Worm (Caenorhabditis elegans) whole organism, young adult: ENCODE measurements around the gene pigk-1.

Source experiments
- C17E4.6 ChIP-seq: fragments of 200-800 bp; sonication (Bioruptor generic); IDR thresholded peaks from 2 replicates; pipeline ENCODE4 v1.3.6; 2022; ENCODE audit warnings: missing genetic modification reagents, missing genetic modification characterization, missing compliant biosample characterization
- T26A5.8 ChIP-seq: sonication (generic microtip); optimal IDR thresholded peaks from 2 replicates; lab custom pipeline; 2016; ENCODE audit warnings: missing genetic modification characterization, missing compliant biosample characterization
- ama-1 ChIP-seq, 3 experiments: fragments of 150-350 bp in 1 of 3; sonication (generic microtip) in 2 of 3; optimal IDR thresholded peaks; 2 replicates each; lab custom pipeline; 2014 to 2018; ENCODE audit warnings: missing biosample characterization in 2 of 3, missing genetic modification characterization in 2 of 3, missing genetic modification reagents in 2 of 3
- atf-7 ChIP-seq: sonication (generic microtip); optimal IDR thresholded peaks from 2 replicates; lab custom pipeline; 2017; ENCODE audit warnings: mild to moderate bottlenecking, missing genetic modification characterization, missing compliant biosample characterization
- attf-5 ChIP-seq: fragments of 200-800 bp; sonication (Bioruptor generic); optimal IDR thresholded peaks from 2 replicates; lab custom pipeline; 2018; ENCODE audit warnings: mild to moderate bottlenecking, missing genetic modification characterization, missing compliant biosample characterization
- attf-6 ChIP-seq: fragments of 200-800 bp; sonication (Bioruptor generic); IDR thresholded peaks from 2 replicates; pipeline ENCODE4 v1.3.6; 2022; ENCODE audit warnings: missing genetic modification reagents, missing genetic modification characterization, missing compliant biosample characterization
- bed-1 ChIP-seq: fragments of 200-800 bp; sonication (Bioruptor generic); IDR thresholded peaks from 2 replicates; pipeline ENCODE4 v1.3.6; 2022; ENCODE audit warnings: missing genetic modification reagents, missing genetic modification characterization, missing compliant biosample characterization
- dpl-1 ChIP-seq: fragments of 150-350 bp; optimal IDR thresholded peaks from 2 replicates; lab custom pipeline; 2014; ENCODE audit warnings: missing biosample characterization, missing genetic modification reagents, missing genetic modification characterization
- lin-40 ChIP-seq: sonication (generic microtip); optimal IDR thresholded peaks from 2 replicates; lab custom pipeline; 2016; ENCODE audit warnings: missing genetic modification characterization, mild to moderate bottlenecking, missing compliant biosample characterization, missing genotype, missing genetic modification reagents
- nhr-27 ChIP-seq: fragments of 200-800 bp; sonication (Bioruptor generic); optimal IDR thresholded peaks from 2 replicates; lab custom pipeline; 2018; ENCODE audit warnings: mild to moderate bottlenecking, missing genetic modification characterization, moderate library complexity, missing compliant biosample characterization
- snpc-4 ChIP-seq, 5 experiments: fragments of 150-350 bp in 1 of 5; sonication (generic microtip) in 4 of 5; optimal IDR thresholded peaks; 2 replicates each; lab custom pipeline; 2014 to 2018; ENCODE audit warnings: missing genetic modification characterization in 5 of 5, missing biosample characterization in 3 of 5, antibody characterized with exemption in 2 of 5, mild to moderate bottlenecking in 2 of 5, missing compliant biosample characterization in 2 of 5, missing genotype in 2 of 5, moderate library complexity in 2 of 5, missing genetic modification reagents in 1 of 5
- unc-130 ChIP-seq: sonication (generic microtip); optimal IDR thresholded peaks from 2 replicates; lab custom pipeline; 2016; ENCODE audit warnings: missing genetic modification reagents, missing genetic modification characterization, missing compliant biosample characterization
- zfh-2 ChIP-seq: fragments of 200-800 bp; sonication (Bioruptor generic); conservative IDR thresholded peaks from 2 replicates; pipeline ENCODE4 v1.3.6; 2022; ENCODE audit warnings: missing genetic modification reagents, missing genetic modification characterization, missing compliant biosample characterization

DNA sequence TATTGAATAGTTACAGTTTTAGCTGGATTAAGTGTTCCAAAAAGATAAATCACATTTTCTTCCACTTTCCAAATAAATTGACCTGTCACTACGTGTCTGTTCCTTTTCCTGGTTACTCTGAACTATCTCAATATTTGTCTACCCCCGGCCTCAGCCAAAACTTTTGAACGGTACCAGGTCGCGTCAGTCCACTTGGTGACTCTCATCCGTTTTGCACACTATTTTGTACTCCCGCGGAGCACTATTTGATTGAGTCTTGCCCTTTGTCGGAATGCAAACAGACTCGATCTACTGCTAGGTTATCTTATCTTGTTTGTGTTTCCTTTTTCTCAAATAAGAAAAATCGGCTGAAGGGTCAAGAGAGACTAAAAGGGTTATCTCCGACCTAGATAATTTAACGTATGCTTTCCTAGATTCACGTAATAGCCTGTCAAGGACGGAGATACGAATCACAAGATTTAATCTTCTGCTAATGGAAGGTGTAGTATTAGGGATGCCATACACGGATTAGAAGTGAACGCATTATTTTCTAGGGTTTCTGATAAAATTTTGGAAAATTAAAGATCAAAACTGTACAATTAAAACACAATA lies 10.2 kb upstream of the pigk-1 start:
- TF ChIP-seq dpl-1 (GFP tag; lab: Kevin White, UChicago): no peak
- TF ChIP-seq zfh-2 (GFP tag; lab: Robert Waterston, UW): no peak
- TF ChIP-seq C17E4.6 (GFP tag; lab: Robert Waterston, UW): no peak
- TF ChIP-seq atf-7 (tag; lab: Kevin White, UChicago): no peak
- no peak for TF ChIP-seq bed-1
- TF ChIP-seq T26A5.8 (tag; lab: Kevin White, UChicago): no peak
- no peak for TF ChIP-seq snpc-4 (GFP tag; optimal IDR thresholded peaks at IDR 0.05; lab: Kevin White, UChicago)
- no peak for TF ChIP-seq snpc-4 (tag; optimal IDR thresholded peaks at IDR 0.05; lab: Kevin White, UChicago)
- TF ChIP-seq unc-130 (GFP tag; lab: Kevin White, UChicago): no peak
- no peak for TF ChIP-seq nhr-27
- TF ChIP-seq lin-40 (tag; lab: Kevin White, UChicago): no peak
- TF ChIP-seq attf-6: no peak
- TF ChIP-seq ama-1 (optimal IDR thresholded peaks at IDR 0.05; lab: Kevin White, UChicago): peak; percentile 5
- TF ChIP-seq ama-1 (GFP tag; optimal IDR thresholded peaks at IDR 0.05; lab: Kevin White, UChicago): no peak
- TF ChIP-seq attf-5 (GFP tag; lab: Kevin White, UChicago): no peak
